Fruit fly (Drosophila melanogaster) whole organism, prepupa: Measurements from ENCODE around the gene Pex3.

Experiments used
- CG3032 ChIP-seq: fragments of 200-800 bp; optimal IDR thresholded peaks from 2 replicates; lab custom pipeline; 2019; ENCODE audit warnings: missing biosample characterization, mild to moderate bottlenecking, missing genetic modification characterization, moderate library complexity
- CG34406 ChIP-seq: fragments of 200-800 bp; sonication (Bioruptor generic); optimal IDR thresholded peaks from 3 replicates; lab custom pipeline; 2016; ENCODE audit warnings: missing biosample characterization, missing genetic modification characterization
- CG8119 ChIP-seq: fragments of 200-800 bp; sonication (Bioruptor generic); IDR thresholded peaks from 3 replicates; pipeline ENCODE4 v1.3.6; 2022; ENCODE audit warnings: missing biosample characterization, missing genetic modification characterization
- Eip75B ChIP-seq: fragments of 200-800 bp; sonication (Bioruptor generic); optimal IDR thresholded peaks from 3 replicates; lab custom pipeline; 2016; ENCODE audit warnings: missing biosample characterization, missing genetic modification characterization
- Gug ChIP-seq: fragments of 200-800 bp; sonication (Bioruptor generic); IDR thresholded peaks from 2 replicates; pipeline ENCODE4 v1.3.6; 2022; ENCODE audit warnings: missing biosample characterization, missing genetic modification characterization
- OdsH ChIP-seq: fragments of 200-800 bp; sonication (Bioruptor generic); optimal IDR thresholded peaks from 3 replicates; lab custom pipeline; 2016; ENCODE audit warnings: missing biosample characterization, missing genetic modification characterization
- Smox ChIP-seq: fragments of 200-800 bp; sonication (Bioruptor generic); optimal IDR thresholded peaks from 3 replicates; lab custom pipeline; 2016; ENCODE audit warnings: missing biosample characterization, missing genetic modification characterization
- acj6 ChIP-seq: fragments of 200-800 bp; sonication (Bioruptor generic); optimal IDR thresholded peaks from 3 replicates; lab custom pipeline; 2016; ENCODE audit warnings: missing biosample characterization, missing genetic modification characterization
- eg ChIP-seq: fragments of 200-800 bp; sonication (Bioruptor generic); IDR thresholded peaks from 3 replicates; pipeline ENCODE4 v1.3.6; 2022; ENCODE audit warnings: missing biosample characterization, missing genetic modification characterization
- esn ChIP-seq: fragments of 200-800 bp; sonication (Bioruptor generic); optimal IDR thresholded peaks from 2 replicates; lab custom pipeline; 2016; ENCODE audit warnings: missing biosample characterization, mild to moderate bottlenecking, missing genetic modification characterization, moderate library complexity
- spab ChIP-seq: fragments of 200-800 bp; sonication (Bioruptor generic); optimal IDR thresholded peaks from 2 replicates; lab custom pipeline; 2017; ENCODE audit warnings: missing biosample characterization, mild to moderate bottlenecking, missing genetic modification characterization, missing genetic modification reagents
- ss ChIP-seq, 2 experiments: fragments of 200-800 bp; sonication (Bioruptor generic); optimal IDR thresholded peaks; 2 replicates in 1 of 2; 3 replicates in 1 of 2; lab custom pipeline; 2017 to 2018; ENCODE audit warnings: mild to moderate bottlenecking in 2 of 2, missing biosample characterization in 2 of 2, missing genetic modification characterization in 2 of 2, moderate library complexity in 1 of 2
- svp ChIP-seq: fragments of 200-800 bp; sonication (Bioruptor generic); peaks from one replicate; lab custom pipeline; 2016; ENCODE audit warnings: missing biosample characterization, missing genetic modification characterization

DNA sequence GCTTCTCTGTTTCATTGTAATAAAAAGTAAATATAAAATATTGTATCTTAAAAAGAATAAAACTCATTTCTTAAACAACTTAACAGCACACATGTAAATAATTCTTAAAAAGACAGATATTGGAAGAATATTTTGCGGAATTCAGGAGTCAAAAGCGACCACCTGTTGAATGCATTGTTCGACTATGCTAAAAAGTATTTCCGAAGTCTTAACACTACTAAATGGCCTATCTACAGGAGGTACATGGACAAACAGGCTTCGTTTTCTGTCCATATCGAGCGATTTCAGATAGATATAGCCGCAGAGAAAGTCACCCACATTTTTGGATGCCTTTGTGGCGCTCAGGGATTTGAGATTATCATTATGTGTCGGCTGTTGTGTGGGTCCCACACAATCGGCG is 1.0 kb upstream of the Pex3 start:
- TF ChIP-seq Gug (no peak), svp (GFP tag; lab: Kevin White, UChicago) (no peak), CG8119 (no peak), spab (no peak), OdsH (GFP tag; lab: Kevin White, UChicago) (no peak), Smox (no peak), esn (GFP tag; lab: Kevin White, UChicago) (no peak), acj6 (GFP tag; lab: Kevin White, UChicago) (no peak), ss (GFP tag; optimal IDR thresholded peaks at IDR 0.05; lab: Kevin White, UChicago) (no peak), eg (GFP tag; lab: Robert Waterston, UW) (no peak), CG34406 (GFP tag; lab: Kevin White, UChicago) (no peak), Eip75B (GFP tag; lab: Kevin White, UChicago) (no peak), CG3032 (tag; lab: Kevin White, UChicago) (no peak)
